Fruit fly (Drosophila melanogaster) whole organism, prepupa: ENCODE measurements around the gene mRpL23.

Source experiments
- CG10631 ChIP-seq: fragments of 200-800 bp; sonication (Bioruptor generic); optimal IDR thresholded peaks from 2 replicates; lab custom pipeline; 2016; ENCODE audit warnings: missing biosample characterization, missing genetic modification characterization
- CG10669 ChIP-seq: fragments of 200-800 bp; sonication (Bioruptor generic); optimal IDR thresholded peaks from 3 replicates; lab custom pipeline; 2018; ENCODE audit warnings: missing biosample characterization, mild to moderate bottlenecking, missing genetic modification characterization, moderate library complexity
- CG11294 ChIP-seq: fragments of 200-800 bp; sonication (Bioruptor generic); IDR thresholded peaks from 2 replicates; pipeline ENCODE4 v1.3.6; 2022; ENCODE audit warnings: missing biosample characterization, missing genetic modification characterization
- CG15336 ChIP-seq: fragments of 200-800 bp; sonication (Bioruptor generic); IDR thresholded peaks from 2 replicates; pipeline ENCODE4 v1.3.6; 2022; ENCODE audit warnings: missing biosample characterization, missing genetic modification characterization
- CG16779 ChIP-seq: fragments of 200-800 bp; sonication (Bioruptor generic); optimal IDR thresholded peaks from 3 replicates; lab custom pipeline; 2017; ENCODE audit warnings: missing biosample characterization, mild to moderate bottlenecking, missing genetic modification characterization
- CG3032 ChIP-seq: fragments of 200-800 bp; optimal IDR thresholded peaks from 2 replicates; lab custom pipeline; 2019; ENCODE audit warnings: missing biosample characterization, mild to moderate bottlenecking, missing genetic modification characterization, moderate library complexity
- CG31627 ChIP-seq: fragments of 200-800 bp; sonication (Bioruptor generic); optimal IDR thresholded peaks from 3 replicates; lab custom pipeline; 2016; ENCODE audit warnings: missing biosample characterization, missing genetic modification characterization
- CG32006 ChIP-seq: fragments of 200-800 bp; sonication (Bioruptor generic); optimal IDR thresholded peaks from 3 replicates; lab custom pipeline; 2017; ENCODE audit warnings: missing biosample characterization, mild to moderate bottlenecking, missing genetic modification characterization
- CG34406 ChIP-seq: fragments of 200-800 bp; sonication (Bioruptor generic); optimal IDR thresholded peaks from 3 replicates; lab custom pipeline; 2016; ENCODE audit warnings: missing biosample characterization, missing genetic modification characterization
- CG3919 ChIP-seq: fragments of 200-800 bp; sonication (Bioruptor generic); optimal IDR thresholded peaks from 3 replicates; lab custom pipeline; 2016; ENCODE audit warnings: missing biosample characterization, missing genetic modification characterization
- CG4318 ChIP-seq: fragments of 200-800 bp; sonication (Bioruptor generic); optimal IDR thresholded peaks from 3 replicates; lab custom pipeline; 2017; ENCODE audit warnings: missing biosample characterization, mild to moderate bottlenecking, missing genetic modification characterization
- CG6163 ChIP-seq: fragments of 200-800 bp; sonication (Bioruptor generic); IDR thresholded peaks from 3 replicates; pipeline ENCODE4 v1.3.6; 2022; ENCODE audit warnings: missing biosample characterization, missing genetic modification characterization
- CG6276 ChIP-seq: fragments of 200-800 bp; sonication (Bioruptor generic); optimal IDR thresholded peaks from 2 replicates; lab custom pipeline; 2017; ENCODE audit warnings: missing biosample characterization, mild to moderate bottlenecking, missing genetic modification characterization
- CG6792 ChIP-seq: fragments of 200-800 bp; sonication (Bioruptor generic); optimal IDR thresholded peaks from 3 replicates; lab custom pipeline; 2016; ENCODE audit warnings: missing biosample characterization, missing genetic modification characterization
- CG6808 ChIP-seq: fragments of 200-800 bp; sonication (Bioruptor generic); optimal IDR thresholded peaks from 3 replicates; lab custom pipeline; 2017; ENCODE audit warnings: missing biosample characterization, missing genetic modification characterization, mild to moderate bottlenecking, moderate library complexity, missing genetic modification reagents
- CG6854 ChIP-seq: fragments of 200-800 bp; sonication (Bioruptor generic); optimal IDR thresholded peaks from 2 replicates; lab custom pipeline; 2017; ENCODE audit warnings: missing biosample characterization, mild to moderate bottlenecking, missing genetic modification characterization
- CG7368 ChIP-seq: fragments of 200-800 bp; sonication (Bioruptor generic); optimal IDR thresholded peaks from 3 replicates; lab custom pipeline; 2016; ENCODE audit warnings: missing biosample characterization, missing genetic modification characterization
- CG9139 ChIP-seq: fragments of 200-800 bp; sonication (Bioruptor generic); optimal IDR thresholded peaks from 3 replicates; lab custom pipeline; 2017; ENCODE audit warnings: missing biosample characterization, mild to moderate bottlenecking, missing genetic modification characterization
- Eip78C ChIP-seq: fragments of 200-800 bp; sonication (Bioruptor generic); peaks from one replicate; lab custom pipeline; 2016; ENCODE audit warnings: missing biosample characterization, missing genetic modification characterization
- Eip93F ChIP-seq: fragments of 200-800 bp; sonication (Bioruptor generic); optimal IDR thresholded peaks from 2 replicates; lab custom pipeline; 2016; ENCODE audit warnings: missing biosample characterization, mild to moderate bottlenecking, missing genetic modification characterization
- Ets96B ChIP-seq: fragments of 200-800 bp; optimal IDR thresholded peaks from 2 replicates; lab custom pipeline; 2019; ENCODE audit warnings: missing biosample characterization, mild to moderate bottlenecking, missing genetic modification characterization, moderate library complexity
- Gug ChIP-seq: fragments of 200-800 bp; sonication (Bioruptor generic); IDR thresholded peaks from 2 replicates; pipeline ENCODE4 v1.3.6; 2022; ENCODE audit warnings: missing biosample characterization, missing genetic modification characterization
- Hr38 ChIP-seq: sonication (Bioruptor generic); optimal IDR thresholded peaks from 2 replicates; lab custom pipeline; 2016; ENCODE audit warnings: missing biosample characterization, missing genetic modification characterization
- Hr39 ChIP-seq: fragments of 200-800 bp; sonication (Bioruptor generic); optimal IDR thresholded peaks from 2 replicates; lab custom pipeline; 2016; ENCODE audit warnings: missing biosample characterization, missing genetic modification characterization
- Lpt ChIP-seq: fragments of 200-800 bp; sonication (Bioruptor generic); optimal IDR thresholded peaks from 3 replicates; lab custom pipeline; 2016; ENCODE audit warnings: missing biosample characterization, missing genetic modification characterization
- OdsH ChIP-seq: fragments of 200-800 bp; sonication (Bioruptor generic); optimal IDR thresholded peaks from 3 replicates; lab custom pipeline; 2016; ENCODE audit warnings: missing biosample characterization, missing genetic modification characterization
- Sox102F ChIP-seq: fragments of 200-800 bp; sonication (Bioruptor generic); optimal IDR thresholded peaks from 2 replicates; lab custom pipeline; 2016; ENCODE audit warnings: missing biosample characterization, mild to moderate bottlenecking, missing genetic modification characterization
- achi ChIP-seq: fragments of 200-800 bp; sonication (Bioruptor generic); optimal IDR thresholded peaks from 3 replicates; lab custom pipeline; 2016; ENCODE audit warnings: missing biosample characterization, missing genetic modification characterization
- dac ChIP-seq: fragments of 200-800 bp; sonication (Bioruptor generic); optimal IDR thresholded peaks from 2 replicates; lab custom pipeline; 2017; ENCODE audit warnings: missing biosample characterization, mild to moderate bottlenecking, missing genetic modification characterization
- eg ChIP-seq: fragments of 200-800 bp; sonication (Bioruptor generic); IDR thresholded peaks from 3 replicates; pipeline ENCODE4 v1.3.6; 2022; ENCODE audit warnings: missing biosample characterization, missing genetic modification characterization
- fd59A ChIP-seq: fragments of 200-800 bp; sonication (Bioruptor generic); optimal IDR thresholded peaks from 2 replicates; lab custom pipeline; 2017; ENCODE audit warnings: missing biosample characterization, mild to moderate bottlenecking, missing genetic modification characterization, missing genetic modification reagents
- fd85E ChIP-seq: fragments of 200-800 bp; sonication (Bioruptor generic); optimal IDR thresholded peaks from 3 replicates; lab custom pipeline; 2016; ENCODE audit warnings: missing biosample characterization, missing genetic modification characterization
- fkh ChIP-seq: fragments of 200-800 bp; sonication (Bioruptor generic); optimal IDR thresholded peaks from 3 replicates; lab custom pipeline; 2017; ENCODE audit warnings: missing biosample characterization, mild to moderate bottlenecking, missing genetic modification characterization, moderate library complexity
- lz ChIP-seq: fragments of 200-800 bp; sonication (Bioruptor generic); optimal IDR thresholded peaks from 3 replicates; lab custom pipeline; 2016; ENCODE audit warnings: missing biosample characterization, missing genetic modification characterization
- pdm3 ChIP-seq: fragments of 200-800 bp; sonication (Bioruptor generic); optimal IDR thresholded peaks from 3 replicates; lab custom pipeline; 2016; ENCODE audit warnings: missing biosample characterization, missing genetic modification characterization
- salr ChIP-seq, 2 experiments: fragments of 200-800 bp; sonication (Bioruptor generic); optimal IDR thresholded peaks; 3 replicates each; lab custom pipeline; 2016 to 2018; ENCODE audit warnings: missing biosample characterization in 2 of 2, missing genetic modification characterization in 2 of 2, mild to moderate bottlenecking in 1 of 2
- spab ChIP-seq: fragments of 200-800 bp; sonication (Bioruptor generic); optimal IDR thresholded peaks from 2 replicates; lab custom pipeline; 2017; ENCODE audit warnings: missing biosample characterization, mild to moderate bottlenecking, missing genetic modification characterization, missing genetic modification reagents
- ss ChIP-seq, 2 experiments: fragments of 200-800 bp; sonication (Bioruptor generic); optimal IDR thresholded peaks; 2 replicates in 1 of 2; 3 replicates in 1 of 2; lab custom pipeline; 2017 to 2018; ENCODE audit warnings: mild to moderate bottlenecking in 2 of 2, missing biosample characterization in 2 of 2, missing genetic modification characterization in 2 of 2, moderate library complexity in 1 of 2
- svp ChIP-seq: fragments of 200-800 bp; sonication (Bioruptor generic); peaks from one replicate; lab custom pipeline; 2016; ENCODE audit warnings: missing biosample characterization, missing genetic modification characterization

mRpL23 gene

dm6 chr3L:2410869-2411268 is 37.4 kb upstream of the mRpL23 start (continued):
- no peak for TF ChIP-seq fd59A (GFP tag; lab: Kevin White, UChicago)
- peak; percentile 42 for TF ChIP-seq CG32006 (GFP tag; lab: Kevin White, UChicago)
- TF ChIP-seq CG6792 = peak; percentile 5
- TF ChIP-seq CG3919 (GFP tag; lab: Kevin White, UChicago) = peak; percentile 62
- no peak for TF ChIP-seq fd85E
- TF ChIP-seq Lpt (GFP tag; lab: Kevin White, UChicago) = no peak
- TF ChIP-seq CG6808 (GFP tag; lab: Kevin White, UChicago) = no peak
- TF ChIP-seq Hr39 (GFP tag; lab: Kevin White, UChicago) = no peak
- peak; percentile 9 for TF ChIP-seq Sox102F
- peak; percentile 55 for TF ChIP-seq Ets96B (tag; lab: Kevin White, UChicago)
- peak in 1 of 2 experiments; percentile 7 for TF ChIP-seq ss (GFP tag; optimal IDR thresholded peaks at IDR 0.05; lab: Kevin White, UChicago)
- no peak for TF ChIP-seq lz (GFP tag; lab: Kevin White, UChicago)
- no peak for TF ChIP-seq CG11294 (GFP tag; lab: Robert Waterston, UW)
- TF ChIP-seq CG34406 (GFP tag; lab: Kevin White, UChicago) = peak; percentile 22
- TF ChIP-seq CG6854 (GFP tag; lab: Kevin White, UChicago) = no peak
- TF ChIP-seq Eip78C (GFP tag; lab: Kevin White, UChicago) = peak; percentile 94
- TF ChIP-seq CG31627 (GFP tag; lab: Kevin White, UChicago) = no peak
- no peak for TF ChIP-seq Gug (GFP tag; lab: Robert Waterston, UW)
- TF ChIP-seq CG6276 (GFP tag; lab: Kevin White, UChicago) = peak; percentile 45
- peak; percentile 27 for TF ChIP-seq Eip93F (GFP tag; lab: Kevin White, UChicago)
- TF ChIP-seq pdm3 (GFP tag; lab: Kevin White, UChicago) = peak; percentile 29
- no peak for TF ChIP-seq spab (GFP tag; lab: Kevin White, UChicago)
- TF ChIP-seq achi (GFP tag; lab: Kevin White, UChicago) = no peak
- no peak for TF ChIP-seq Hr38 (GFP tag; lab: Kevin White, UChicago)
- TF ChIP-seq CG3032 (tag; lab: Kevin White, UChicago) = peak; percentile 7
- TF ChIP-seq, all 60 proteins: peak for 32

DNA sequence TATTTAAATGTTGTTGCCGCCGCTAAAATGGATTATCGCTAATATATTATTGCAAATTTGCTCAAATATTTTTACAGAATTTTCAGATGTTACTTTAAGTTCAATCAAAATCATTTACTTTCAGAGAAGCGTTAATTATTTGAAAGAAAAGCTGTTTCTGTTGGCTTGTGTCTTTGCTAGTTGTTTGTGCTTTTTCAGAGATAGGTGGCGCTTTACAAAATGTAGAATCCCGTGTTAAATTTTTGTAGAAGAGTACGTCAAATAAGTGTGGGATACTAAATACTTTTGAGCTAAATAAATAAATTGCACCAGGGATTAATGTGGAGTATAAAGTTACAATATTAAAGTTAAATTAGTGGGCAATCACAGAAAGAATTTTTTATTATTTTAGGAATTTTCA is 35.8 kb upstream of the mRpL23 start:
- TF ChIP-seq eg (GFP tag; lab: Robert Waterston, UW) = no peak
- no peak for TF ChIP-seq CG7368
- TF ChIP-seq CG6808 (GFP tag; lab: Kevin White, UChicago) = no peak
- no peak for TF ChIP-seq CG4318 (GFP tag; lab: Kevin White, UChicago)
- no peak for TF ChIP-seq CG6276 (GFP tag; lab: Kevin White, UChicago)
- no peak for TF ChIP-seq pdm3 (GFP tag; lab: Kevin White, UChicago)
- no peak for TF ChIP-seq Ets96B (tag; lab: Kevin White, UChicago)
- no peak for TF ChIP-seq CG10669
- TF ChIP-seq Hr38 (GFP tag; lab: Kevin White, UChicago) = no peak
- TF ChIP-seq CG34406 (GFP tag; lab: Kevin White, UChicago) = no peak
- no peak for TF ChIP-seq CG15336 (GFP tag; lab: Robert Waterston, UW)
- no peak for TF ChIP-seq CG31627 (GFP tag; lab: Kevin White, UChicago)
- TF ChIP-seq CG10631 = no peak
- no peak for TF ChIP-seq Lpt (GFP tag; lab: Kevin White, UChicago)
- no peak for TF ChIP-seq fkh

- no peak for TF ChIP-seq CG9139
- peak; percentile 35; the same call in 1 of the 3 replicates for TF ChIP-seq CG6163 (GFP tag; lab: Robert Waterston, UW)
Observed at dm6 chr3L:2407945-2408344, 34.4 kb upstream of the mRpL23 start.

DNA sequence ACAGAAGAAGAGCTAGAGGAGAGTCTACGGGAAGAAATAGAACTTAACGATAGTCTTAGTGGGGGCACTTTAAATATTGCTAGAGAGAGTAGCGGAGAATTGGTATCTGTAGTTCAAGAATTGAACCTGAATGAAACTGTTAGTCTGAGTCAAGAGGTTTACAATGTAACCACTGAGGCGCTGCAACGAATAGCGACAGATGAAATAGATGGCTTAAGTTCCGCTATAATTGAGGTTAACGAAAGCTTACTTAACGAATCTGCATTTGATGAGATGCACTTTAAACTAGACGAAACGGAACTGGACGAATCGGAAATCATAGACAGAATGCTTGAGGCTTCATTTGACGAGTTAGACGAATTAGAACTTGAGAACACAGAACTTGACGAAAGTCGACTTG is 33.8 kb upstream of the mRpL23 start:
- TF ChIP-seq CG16779 (no peak), svp (GFP tag; lab: Kevin White, UChicago) (no peak), achi (GFP tag; lab: Kevin White, UChicago) (no peak), Ets96B (tag; lab: Kevin White, UChicago) (no peak), Hr39 (GFP tag; lab: Kevin White, UChicago) (no peak), dac (GFP tag; lab: Kevin White, UChicago) (no peak), spab (GFP tag; lab: Kevin White, UChicago) (no peak), CG31627 (GFP tag; lab: Kevin White, UChicago) (no peak), OdsH (GFP tag; lab: Kevin White, UChicago) (no peak), salr (GFP tag; optimal IDR thresholded peaks at IDR 0.05; lab: Kevin White, UChicago) (no peak)
